Fruit fly (Drosophila melanogaster) whole organism, embryonic: ENCODE results near the gene CG10274.

ENCODE experiments used
- Blimp-1 ChIP-seq: fragments of 200-800 bp; sonication (Bioruptor generic); optimal IDR thresholded peaks from 3 replicates; lab custom pipeline; 2018; ENCODE audit warnings: missing biosample characterization, missing genetic modification characterization, mild to moderate bottlenecking, moderate library complexity, missing genetic modification reagents
- Bteb2 ChIP-seq: fragments of 200-800 bp; sonication (Bioruptor generic); optimal IDR thresholded peaks from 2 replicates; lab custom pipeline; 2016; ENCODE audit warnings: missing biosample characterization, missing genetic modification characterization
- C15 ChIP-seq: fragments of 200-800 bp; sonication (Bioruptor generic); IDR thresholded peaks from 3 replicates; pipeline ENCODE4 v1.3.6; 2022; ENCODE audit warnings: missing biosample characterization, missing genetic modification characterization
- CG10543 ChIP-seq: fragments of 200-800 bp; sonication (Bioruptor generic); optimal IDR thresholded peaks from 3 replicates; lab custom pipeline; 2017; ENCODE audit warnings: missing biosample characterization, mild to moderate bottlenecking, missing genetic modification characterization, moderate library complexity
- CG10654 ChIP-seq: fragments of 200-800 bp; sonication (Bioruptor generic); optimal IDR thresholded peaks from 2 replicates; lab custom pipeline; 2016; ENCODE audit warnings: missing biosample characterization, missing genetic modification characterization
- CG11695 ChIP-seq: fragments of 200-800 bp; sonication (Bioruptor generic); IDR thresholded peaks from 3 replicates; pipeline ENCODE4 v1.3.6; 2022; ENCODE audit warnings: missing biosample characterization, missing genetic modification characterization
- CG11723 ChIP-seq: fragments of 200-800 bp; sonication (Bioruptor generic); optimal IDR thresholded peaks from 2 replicates; lab custom pipeline; 2017; ENCODE audit warnings: missing biosample characterization, mild to moderate bottlenecking, missing genetic modification characterization
- CG13123 ChIP-seq: fragments of 200-800 bp; sonication (Bioruptor generic); optimal IDR thresholded peaks from 2 replicates; lab custom pipeline; 2016; ENCODE audit warnings: missing biosample characterization, missing genetic modification characterization
- CG13287 ChIP-seq: fragments of 200-800 bp; sonication (Bioruptor generic); IDR thresholded peaks from 2 replicates; pipeline ENCODE4 v1.3.6; 2022; ENCODE audit warnings: missing biosample characterization, missing genetic modification characterization; ENCODE audit not compliant: partially characterized antibody
- CG13894 ChIP-seq: fragments of 200-800 bp; sonication (Bioruptor generic); optimal IDR thresholded peaks from 3 replicates; lab custom pipeline; 2018; ENCODE audit warnings: missing biosample characterization, mild to moderate bottlenecking, missing genetic modification characterization, moderate library complexity
- CG14441 ChIP-seq: fragments of 200-800 bp; sonication (Bioruptor generic); IDR thresholded peaks from 2 replicates; pipeline ENCODE4 v1.3.6; 2022; ENCODE audit warnings: missing biosample characterization, missing genetic modification characterization
- CG15073 ChIP-seq: fragments of 200-800 bp; sonication (Bioruptor generic); optimal IDR thresholded peaks from 2 replicates; lab custom pipeline; 2016; ENCODE audit warnings: missing biosample characterization, missing genetic modification characterization
- CG2199 ChIP-seq: fragments of 200-800 bp; sonication (Bioruptor generic); IDR thresholded peaks from 3 replicates; pipeline ENCODE4 v1.3.6; 2022; ENCODE audit warnings: missing biosample characterization, missing genetic modification characterization
- CG30403 ChIP-seq: fragments of 200-800 bp; sonication (Bioruptor generic); optimal IDR thresholded peaks from 3 replicates; lab custom pipeline; 2016; ENCODE audit warnings: missing biosample characterization, missing genetic modification characterization
- CG31441 ChIP-seq: fragments of 200-800 bp; sonication (Bioruptor generic); IDR thresholded peaks from 2 replicates; pipeline ENCODE4 v1.3.6; 2022; ENCODE audit warnings: missing biosample characterization, missing genetic modification characterization
- CG32772 ChIP-seq: fragments of 200-800 bp; sonication (Bioruptor generic); IDR thresholded peaks from 2 replicates; pipeline ENCODE4 v1.3.6; 2022; ENCODE audit warnings: missing biosample characterization, missing genetic modification characterization
- CG3281 ChIP-seq: fragments of 200-800 bp; sonication (Bioruptor generic); optimal IDR thresholded peaks from 3 replicates; lab custom pipeline; 2017; ENCODE audit warnings: missing biosample characterization, mild to moderate bottlenecking, missing genetic modification characterization
- CG4328 ChIP-seq: fragments of 200-800 bp; sonication (Bioruptor generic); optimal IDR thresholded peaks from 3 replicates; lab custom pipeline; 2017; ENCODE audit warnings: missing biosample characterization, missing genetic modification reagents, missing genetic modification characterization
- CG7271 ChIP-seq: fragments of 200-800 bp; sonication (Bioruptor generic); optimal IDR thresholded peaks from 2 replicates; lab custom pipeline; 2018; ENCODE audit warnings: missing biosample characterization, mild to moderate bottlenecking, missing genetic modification characterization, moderate library complexity
- CG7357 ChIP-seq: fragments of 200-800 bp; sonication (Bioruptor generic); IDR thresholded peaks from 3 replicates; pipeline ENCODE4 v1.3.6; 2022; ENCODE audit warnings: missing biosample characterization, missing genetic modification characterization
- CG7786 ChIP-seq: fragments of 200-800 bp; sonication (Bioruptor generic); optimal IDR thresholded peaks from 2 replicates; lab custom pipeline; 2016; ENCODE audit warnings: missing biosample characterization, missing genetic modification characterization
- CG9727 ChIP-seq: fragments of 200-800 bp; sonication (Bioruptor generic); optimal IDR thresholded peaks from 3 replicates; lab custom pipeline; 2017; ENCODE audit warnings: missing biosample characterization, mild to moderate bottlenecking, missing genetic modification characterization
- CrebB ChIP-seq: fragments of 200-800 bp; sonication (Bioruptor generic); optimal IDR thresholded peaks from 3 replicates; lab custom pipeline; 2018; ENCODE audit warnings: missing biosample characterization, mild to moderate bottlenecking, missing genetic modification characterization
- Dip3 ChIP-seq: fragments of 200-800 bp; sonication (Bioruptor generic); optimal IDR thresholded peaks from 3 replicates; lab custom pipeline; 2016; ENCODE audit warnings: missing biosample characterization, missing genetic modification characterization
- Ets65A ChIP-seq: fragments of 200-800 bp; sonication (Bioruptor generic); peaks from one replicate; lab custom pipeline; 2016; ENCODE audit warnings: missing biosample characterization, missing genetic modification characterization
- Fer1 ChIP-seq: fragments of 200-800 bp; sonication (Bioruptor generic); optimal IDR thresholded peaks from 2 replicates; lab custom pipeline; 2017; ENCODE audit warnings: missing biosample characterization, mild to moderate bottlenecking, missing genetic modification characterization
- HLH3B ChIP-seq: fragments of 200-800 bp; sonication (Bioruptor generic); IDR thresholded peaks from 2 replicates; pipeline ENCODE4 v1.3.6; 2022; ENCODE audit warnings: missing biosample characterization, missing genetic modification characterization
- Lpt ChIP-seq: fragments of >200 bp; optimal IDR thresholded peaks from 2 replicates; lab custom pipeline; 2018; ENCODE audit warnings: missing biosample characterization, missing genetic modification characterization
- MESR4 ChIP-seq: fragments of 200-800 bp; sonication (Bioruptor generic); optimal IDR thresholded peaks from 2 replicates; lab custom pipeline; 2018; ENCODE audit warnings: missing biosample characterization, mild to moderate bottlenecking, missing genetic modification characterization, moderate library complexity
- Max ChIP-seq: fragments of 200-800 bp; sonication (Bioruptor generic); optimal IDR thresholded peaks from 2 replicates; lab custom pipeline; 2016; ENCODE audit warnings: missing biosample characterization, mild to moderate bottlenecking, missing genetic modification characterization
- Myb ChIP-seq: fragments of 200-800 bp; sonication (Bioruptor generic); optimal IDR thresholded peaks from 2 replicates; lab custom pipeline; 2016; ENCODE audit warnings: missing biosample characterization, missing genetic modification characterization
- Nf-YA ChIP-seq: fragments of 200-800 bp; sonication (Bioruptor generic); IDR thresholded peaks from 2 replicates; pipeline ENCODE4 v1.3.6; 2022; ENCODE audit warnings: missing biosample characterization, missing genetic modification characterization
- Opbp ChIP-seq: fragments of 200-800 bp; sonication (Bioruptor generic); IDR thresholded peaks from 3 replicates; pipeline ENCODE4 v1.3.6; 2022; ENCODE audit warnings: missing biosample characterization, missing genetic modification characterization; ENCODE audit not compliant: partially characterized antibody
- Tbp ChIP-seq: fragments of >200 bp; optimal IDR thresholded peaks from 2 replicates; lab custom pipeline; 2018; ENCODE audit warnings: missing biosample characterization, missing genetic modification characterization
- ase ChIP-seq: fragments of 200-800 bp; sonication (Bioruptor generic); IDR thresholded peaks from 3 replicates; pipeline ENCODE4 v1.3.6; 2022; ENCODE audit warnings: missing biosample characterization, missing genetic modification characterization
- ato ChIP-seq: fragments of 200-800 bp; sonication (Bioruptor generic); IDR thresholded peaks from 2 replicates; pipeline ENCODE4 v1.3.6; 2022; ENCODE audit warnings: missing biosample characterization, missing genetic modification characterization; ENCODE audit not compliant: partially characterized antibody
- bsh ChIP-seq, 2 experiments: fragments of 200-800 bp; sonication (Bioruptor generic); optimal IDR thresholded peaks; 2 replicates each; lab custom pipeline; 2017 to 2018; ENCODE audit warnings: mild to moderate bottlenecking in 2 of 2, missing biosample characterization in 2 of 2, missing genetic modification characterization in 2 of 2, moderate library complexity in 1 of 2
- ci ChIP-seq: fragments of 200-800 bp; sonication (Bioruptor generic); IDR thresholded peaks from 3 replicates; pipeline ENCODE4 v1.3.6; 2022; ENCODE audit warnings: missing biosample characterization, missing genetic modification characterization
- danr ChIP-seq: fragments of 200-800 bp; sonication (Bioruptor generic); IDR thresholded peaks from 2 replicates; pipeline ENCODE4 v1.3.6; 2022; ENCODE audit warnings: missing biosample characterization, missing genetic modification characterization
- fd96Cb ChIP-seq: fragments of 200-800 bp; sonication (Bioruptor generic); optimal IDR thresholded peaks from 2 replicates; lab custom pipeline; 2018; ENCODE audit warnings: missing biosample characterization, mild to moderate bottlenecking, missing genetic modification characterization, moderate library complexity
- gcm ChIP-seq: fragments of 200-800 bp; sonication (Bioruptor generic); optimal IDR thresholded peaks from 2 replicates; lab custom pipeline; 2019; ENCODE audit warnings: missing biosample characterization, mild to moderate bottlenecking, missing genetic modification characterization, moderate library complexity
- gcm2 ChIP-seq: fragments of 200-800 bp; sonication (Bioruptor generic); optimal IDR thresholded peaks from 2 replicates; lab custom pipeline; 2016; ENCODE audit warnings: missing biosample characterization, missing genetic modification characterization
- gt ChIP-seq: fragments of 200-800 bp; sonication (Bioruptor generic); IDR thresholded peaks from 2 replicates; pipeline ENCODE4 v1.3.6; 2022; ENCODE audit warnings: missing biosample characterization, missing genetic modification characterization
- hb ChIP-seq: fragments of 200-800 bp; sonication (Bioruptor generic); IDR thresholded peaks from 3 replicates; pipeline ENCODE4 v1.3.6; 2022; ENCODE audit warnings: missing biosample characterization, missing genetic modification characterization; ENCODE audit not compliant: partially characterized antibody
- inv ChIP-seq: fragments of 200-800 bp; sonication (Bioruptor generic); IDR thresholded peaks from 2 replicates; pipeline ENCODE4 v1.3.6; 2022; ENCODE audit warnings: missing biosample characterization, missing genetic modification characterization; ENCODE audit not compliant: partially characterized antibody
- jumu ChIP-seq: fragments of 200-800 bp; sonication (Bioruptor generic); optimal IDR thresholded peaks from 3 replicates; lab custom pipeline; 2016; ENCODE audit warnings: missing biosample characterization, missing genetic modification characterization
- lbe ChIP-seq: fragments of 200-800 bp; sonication (Bioruptor generic); optimal IDR thresholded peaks from 2 replicates; lab custom pipeline; 2016; ENCODE audit warnings: missing biosample characterization, mild to moderate bottlenecking, missing genetic modification characterization
- run ChIP-seq: fragments of 200-800 bp; sonication (Bioruptor generic); optimal IDR thresholded peaks from 3 replicates; lab custom pipeline; 2018; ENCODE audit warnings: missing biosample characterization, mild to moderate bottlenecking, missing genetic modification characterization
- tap ChIP-seq: fragments of 200-800 bp; optimal IDR thresholded peaks from 3 replicates; lab custom pipeline; 2019; ENCODE audit warnings: missing biosample characterization, mild to moderate bottlenecking, missing genetic modification characterization, moderate library complexity
- unpg ChIP-seq: fragments of 200-800 bp; sonication (Bioruptor generic); optimal IDR thresholded peaks from 3 replicates; lab custom pipeline; 2018; ENCODE audit warnings: missing biosample characterization, mild to moderate bottlenecking, missing genetic modification characterization, moderate library complexity
- yki ChIP-seq: fragments of >200 bp; optimal IDR thresholded peaks from 3 replicates; lab custom pipeline; 2018

The CG10274 gene

dm6 chr3L:6184884-6185438 lies 3.3 kb upstream of the CG10274 start, which contains the start of the genes D19B and CG43293 (continued):
- peak; percentile 97 for TF ChIP-seq ci
- peak; percentile 85 for TF ChIP-seq CG3281 (GFP tag; lab: Kevin White, UChicago)
- no peak for TF ChIP-seq gt (GFP tag; lab: Robert Waterston, UW)
- peak; percentile 78 for TF ChIP-seq CG10543 (GFP tag; lab: Kevin White, UChicago)
- TF ChIP-seq Blimp-1 = peak; percentile 82
- peak; percentile 78 for TF ChIP-seq Bteb2 (GFP tag; lab: Kevin White, UChicago)
- TF ChIP-seq CG13123 (GFP tag; lab: Kevin White, UChicago) = peak; percentile 72
- TF ChIP-seq unpg (GFP tag; lab: Kevin White, UChicago) = peak; percentile 88
- peak; percentile 70 for TF ChIP-seq Nf-YA (GFP tag; lab: Robert Waterston, UW)
- TF ChIP-seq inv = 0 out of 2 replicates have a peak, but pooled peaks have one; percentile 14
- TF ChIP-seq Tbp (GFP tag; lab: Kevin White, UChicago) = no peak
- no peak for TF ChIP-seq hb (GFP tag; lab: Robert Waterston, UW)
- no peak for TF ChIP-seq yki (lab: Kevin White, UChicago)
- TF ChIP-seq gcm (GFP tag; lab: Kevin White, UChicago) = peak; percentile 83
- peak; percentile 86 for TF ChIP-seq CG10654 (GFP tag; lab: Kevin White, UChicago)
- TF ChIP-seq fd96Cb (tag; lab: Kevin White, UChicago) = peak; percentile 83
- TF ChIP-seq CG7786 (GFP tag; lab: Kevin White, UChicago) = peak; percentile 84
- peak; percentile 54; the same call in 1 of the 3 replicates for TF ChIP-seq CG7357 (GFP tag; lab: Robert Waterston, UW)
- TF ChIP-seq CG13287 (GFP tag; lab: Robert Waterston, UW) = peak; percentile 79
- peak; percentile 54 for TF ChIP-seq CG15073 (GFP tag; lab: Kevin White, UChicago)
- peak; percentile 82 to 90 for TF ChIP-seq bsh (GFP tag; optimal IDR thresholded peaks at IDR 0.05; lab: Kevin White, UChicago)
- no peak for TF ChIP-seq run (tag; lab: Kevin White, UChicago)
- TF ChIP-seq Max (GFP tag; lab: Kevin White, UChicago) = peak; percentile 78
- peak; percentile 77; the same call in 2 of the 3 replicates for TF ChIP-seq Opbp (GFP tag; lab: Robert Waterston, UW)
- TF ChIP-seq CG32772 (GFP tag; lab: Robert Waterston, UW) = peak; percentile 85
- TF ChIP-seq ase (GFP tag; lab: Robert Waterston, UW) = peak; percentile 92
- TF ChIP-seq Ets65A = peak; percentile 98
- TF ChIP-seq Lpt (GFP tag; lab: Kevin White, UChicago) = no peak
- peak; percentile 87 for TF ChIP-seq Fer1 (GFP tag; lab: Kevin White, UChicago)
- TF ChIP-seq ato = peak; percentile 62
- TF ChIP-seq CG11723 (GFP tag; lab: Kevin White, UChicago) = peak; percentile 82
- peak; percentile 82 for TF ChIP-seq CG2199 (GFP tag; lab: Robert Waterston, UW)
- TF ChIP-seq CG4328 (GFP tag; lab: Kevin White, UChicago) = peak; percentile 76
- TF ChIP-seq CG9727 (GFP tag; lab: Kevin White, UChicago) = peak; percentile 86
- peak; percentile 79 for TF ChIP-seq CG31441 (GFP tag; lab: Robert Waterston, UW)
- peak; percentile 93 for TF ChIP-seq CG14441
- TF ChIP-seq gcm2 (GFP tag; lab: Kevin White, UChicago) = peak; percentile 66
- TF ChIP-seq Dip3 = peak; percentile 83
- TF ChIP-seq danr (GFP tag; lab: Robert Waterston, UW) = peak; percentile 78
- peak; percentile 89 for TF ChIP-seq C15
- TF ChIP-seq lbe (GFP tag; lab: Kevin White, UChicago) = peak; percentile 78
- TF ChIP-seq CrebB (tag; lab: Kevin White, UChicago) = peak; percentile 81
- peak; percentile 91 for TF ChIP-seq HLH3B (GFP tag; lab: Robert Waterston, UW)
- TF ChIP-seq CG11695 (GFP tag; lab: Robert Waterston, UW) = peak; percentile 90
- TF ChIP-seq jumu = peak; percentile 89
- peak; percentile 92 for TF ChIP-seq CG30403 (GFP tag; lab: Kevin White, UChicago)
- peak; percentile 59 for TF ChIP-seq Myb
- TF ChIP-seq CG7271 = no peak
- peak; percentile 75 for TF ChIP-seq tap
- peak; percentile 92 for TF ChIP-seq MESR4 (GFP tag; lab: Kevin White, UChicago)
- peak; percentile 84 for TF ChIP-seq CG13894 (tag; lab: Kevin White, UChicago)
